Fruit fly (Drosophila melanogaster): ENCODE results near the gene kek5.

The kek5 gene

dm6 chrX:19323835-19324133 lies 29.2 kb upstream of the kek5 start (continued):
- TF ChIP-seq gcm (GFP tag; optimal IDR thresholded peaks at IDR 0.05) (peak; percentile 52), slbo (GFP tag; IDR thresholded peaks at IDR 0.05) (peak; percentile 95), z (GFP tag; IDR thresholded peaks at IDR 0.05) (no peak), wdn (GFP tag; IDR thresholded peaks at IDR 0.05) (peak; percentile 92), ab (GFP tag; optimal IDR thresholded peaks at IDR 0.05) (peak; percentile 6), CG12942 (GFP tag; optimal IDR thresholded peaks at IDR 0.05) (peak; percentile 64), pzg (GFP tag; optimal IDR thresholded peaks at IDR 0.05) (peak; percentile 12), CG18764 (GFP tag; optimal IDR thresholded peaks at IDR 0.05) (peak; percentile 39), sim (GFP tag; IDR thresholded peaks at IDR 0.05) (peak; percentile 54; the same call in 1 of the 2 replicates), dati (GFP tag; IDR thresholded peaks at IDR 0.05) (no peak), CG10209 (GFP tag; optimal IDR thresholded peaks at IDR 0.05) (peak; percentile 83), vvl (GFP tag; IDR thresholded peaks at IDR 0.05) (peak; percentile 86), CG15011 (GFP tag; optimal IDR thresholded peaks at IDR 0.05) (peak; percentile 55), p53 (GFP tag; optimal IDR thresholded peaks at IDR 0.05) (no peak), D19A (tag; optimal IDR thresholded peaks at IDR 0.05) (peak; percentile 65), esg (GFP tag; conservative IDR thresholded peaks at IDR 0.05) (peak; percentile 52), Deaf1 (tag; optimal IDR thresholded peaks at IDR 0.05) (peak; percentile 70), hth (optimal IDR thresholded peaks at IDR 0.05) (no peak), stwl (tag; optimal IDR thresholded peaks at IDR 0.05) (no peak), Scr (GFP tag; IDR thresholded peaks at IDR 0.05; ENCODE audit: partially characterized antibody) (no peak), row (GFP tag; IDR thresholded peaks at IDR 0.05) (peak; percentile 89), CG18011 (GFP tag; optimal IDR thresholded peaks at IDR 0.05) (peak; percentile 50), hbn (GFP tag; IDR thresholded peaks at IDR 0.05; ENCODE audit: partially characterized antibody) (no peak), Gug (GFP tag; IDR thresholded peaks at IDR 0.05) (peak; percentile 68), Atf6 (GFP tag; IDR thresholded peaks at IDR 0.05) (peak; percentile 88), lbe (GFP tag; optimal IDR thresholded peaks at IDR 0.05) (peak; percentile 55), br (optimal IDR thresholded peaks at IDR 0.05) (no peak)

DNA sequence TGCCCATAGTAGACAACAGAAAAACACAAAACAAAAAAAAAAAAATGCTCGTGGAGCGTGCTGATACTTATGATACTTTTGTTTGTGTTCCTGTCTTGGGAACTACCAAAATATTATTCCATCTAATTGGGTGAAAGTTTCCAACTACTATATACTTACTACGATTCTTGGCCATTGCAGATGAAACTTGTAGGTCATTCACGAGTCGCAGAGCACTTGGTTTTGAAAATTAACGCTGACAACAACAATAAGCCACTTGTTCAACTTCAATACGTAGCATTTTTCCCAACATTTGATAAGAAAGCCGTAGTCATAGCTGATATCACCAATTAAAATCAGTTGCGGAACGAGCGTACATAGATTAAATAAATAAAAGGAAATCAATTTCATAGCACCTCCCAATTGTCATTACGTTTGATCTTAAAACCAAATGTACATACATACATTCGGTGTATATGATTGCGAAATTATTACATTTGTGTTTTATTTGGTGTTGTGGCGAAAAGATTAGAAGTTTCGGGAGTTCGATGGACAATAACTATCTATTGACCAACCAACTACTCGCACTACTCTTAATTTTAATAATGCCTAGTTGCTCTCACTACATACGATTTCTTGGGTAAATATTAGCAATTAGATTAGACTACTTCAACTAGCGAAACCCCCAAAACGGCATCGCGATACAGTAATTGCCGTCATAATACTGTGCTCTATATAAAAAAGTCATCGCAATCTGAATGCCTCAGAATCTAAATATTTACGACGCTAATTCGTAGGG lies 28.2 kb upstream of the kek5 start:
- TF ChIP-seq kah (GFP tag; optimal IDR thresholded peaks at IDR 0.05) (no peak), ind (GFP tag; optimal IDR thresholded peaks at IDR 0.05) (no peak), B-H2 (GFP tag; optimal IDR thresholded peaks at IDR 0.05) (no peak), mirr (GFP tag; optimal IDR thresholded peaks at IDR 0.05) (peak; percentile 43), Med (GFP tag) (peak; percentile 14), MESR4 (GFP tag; optimal IDR thresholded peaks at IDR 0.05) (no peak), CG11398 (GFP tag; optimal IDR thresholded peaks at IDR 0.05) (no peak), Bteb2 (GFP tag; optimal IDR thresholded peaks at IDR 0.05) (no peak), Tbp (GFP tag; optimal IDR thresholded peaks at IDR 0.05) (no peak), CG3281 (GFP tag; optimal IDR thresholded peaks at IDR 0.05) (peak; percentile 1), slbo (GFP tag; IDR thresholded peaks at IDR 0.05) (no peak), Hsf (GFP tag; optimal IDR thresholded peaks at IDR 0.05) (no peak), CG18262 (tag; optimal IDR thresholded peaks at IDR 0.05) (no peak), CG2712 (tag; optimal IDR thresholded peaks at IDR 0.05) (no peak), Sox102F (GFP tag; optimal IDR thresholded peaks at IDR 0.05) (no peak), cato (GFP tag; optimal IDR thresholded peaks at IDR 0.05; ENCODE audit: borderline replicate concordance) (no peak), CG4328 (GFP tag; optimal IDR thresholded peaks at IDR 0.05) (no peak), Ada2b (GFP tag; IDR thresholded peaks at IDR 0.05) (no peak), CG18476 (GFP tag; optimal IDR thresholded peaks at IDR 0.05) (no peak), grn (GFP tag; optimal IDR thresholded peaks at IDR 0.05) (peak; percentile 68), CG9609 (GFP tag; optimal IDR thresholded peaks at IDR 0.05) (no peak), Usf (GFP tag; optimal IDR thresholded peaks at IDR 0.05) (no peak), Xbp1 (GFP tag; optimal IDR thresholded peaks at IDR 0.05) (no peak), dpn (GFP tag; optimal IDR thresholded peaks at IDR 0.05) (no peak), CG16815 (GFP tag; optimal IDR thresholded peaks at IDR 0.05) (no peak), danr (GFP tag; IDR thresholded peaks at IDR 0.05) (no peak)

All from whole organism, embryonic.